Worm (Caenorhabditis elegans) whole organism, L4/young adult: ENCODE results near the gene clec-225.

Source experiments
- W03F9.2 ChIP-seq: fragments of 150-350 bp; optimal IDR thresholded peaks from 2 replicates; lab custom pipeline; 2014; ENCODE audit warnings: missing biosample characterization, missing genetic modification characterization
- dao-5 ChIP-seq: sonication (generic microtip); optimal IDR thresholded peaks from 2 replicates; lab custom pipeline; 2016; ENCODE audit warnings: missing genotype, missing genetic modification characterization, moderate library complexity, missing compliant biosample characterization
- him-1 ChIP-seq: sonication (generic microtip); optimal IDR thresholded peaks from 2 replicates; lab custom pipeline; 2016; ENCODE audit warnings: missing genotype, missing genetic modification reagents, missing genetic modification characterization, missing compliant biosample characterization

- TF ChIP-seq dao-5 (tag; lab: Kevin White, UChicago) (no peak), him-1 (no peak), W03F9.2 (no peak)
Observed at ce11 chrV:13114552-13115237, 20.0 kb downstream of the clec-225 start.
